Worm (Caenorhabditis elegans): ENCODE results near the gene nhr-40.

nhr-40 gene

ce11 chrX:2598833-2599279 is 5.1 kb downstream of the nhr-40 start (continued):
- TF ChIP-seq crh-2 (tag; optimal IDR thresholded peaks at IDR 0.05) (peak; percentile 66), nhr-6 (tag; optimal IDR thresholded peaks at IDR 0.05) (peak; percentile 76), lin-11 (tag; optimal IDR thresholded peaks at IDR 0.05) (peak; percentile 1)

- TF ChIP-seq mab-5 (tag; optimal IDR thresholded peaks at IDR 0.05) (peak; percentile 58), C34F6.9 (tag; optimal IDR thresholded peaks at IDR 0.05) (peak; percentile 1), F13H6.1 (tag; optimal IDR thresholded peaks at IDR 0.05) (peak; percentile 4), mbf-1 (tag; optimal IDR thresholded peaks at IDR 0.05) (no peak)
These were observed 7.4 kb downstream of the nhr-40 start for ce11 chrX:2601025-2601705.

- no peak for TF ChIP-seq peb-1 (tag; optimal IDR thresholded peaks at IDR 0.05)
- no peak for TF ChIP-seq nhr-11 (tag; optimal IDR thresholded peaks at IDR 0.05)
- peak; percentile 54 for TF ChIP-seq sma-9 (GFP tag; optimal IDR thresholded peaks at IDR 0.05)
- no peak for TF ChIP-seq sma-9 (tag; optimal IDR thresholded peaks at IDR 0.05)
- TF ChIP-seq unc-55 (GFP tag; optimal IDR thresholded peaks at IDR 0.05) = peak; percentile 90
- peak; percentile 55 for TF ChIP-seq mab-5 (tag; optimal IDR thresholded peaks at IDR 0.05)
- TF ChIP-seq nhr-12 (tag; optimal IDR thresholded peaks at IDR 0.05) = no peak
- peak; percentile 5 for TF ChIP-seq ama-1 (optimal IDR thresholded peaks at IDR 0.05)
- no peak for TF ChIP-seq nhr-21 (tag; optimal IDR thresholded peaks at IDR 0.05)
- peak; percentile 13 for TF ChIP-seq C34F6.9 (tag; optimal IDR thresholded peaks at IDR 0.05)
- no peak for TF ChIP-seq F13H6.1 (tag; optimal IDR thresholded peaks at IDR 0.05)
- peak; percentile 22 for TF ChIP-seq Y55F3AM.14 (GFP tag; optimal IDR thresholded peaks at IDR 0.05)
- no peak for TF ChIP-seq lin-39 (tag; optimal IDR thresholded peaks at IDR 0.05)
- TF ChIP-seq nhr-10 (tag; optimal IDR thresholded peaks at IDR 0.05) = no peak
- no peak for TF ChIP-seq snpc-4 (tag; optimal IDR thresholded peaks at IDR 0.05)
- no peak for TF ChIP-seq ztf-11 (tag; optimal IDR thresholded peaks at IDR 0.05)
- TF ChIP-seq mbf-1 (tag; optimal IDR thresholded peaks at IDR 0.05) = no peak
- TF ChIP-seq lsy-2 (tag; optimal IDR thresholded peaks at IDR 0.05) = peak in 1 of 2 experiments; percentile 46
These were observed 10.7 kb downstream of the nhr-40 start for ce11 chrX:2604358-2605016.

ce11 chrX:2607522-2608278 is 13.9 kb downstream of the nhr-40 start, which contains the start of gene T03G6.1:
Gene T03G6.1 (plus strand): TSS chrX:2608228.
- TF ChIP-seq sma-3 (GFP tag; optimal IDR thresholded peaks at IDR 0.05) (no peak), nhr-25 (tag; optimal IDR thresholded peaks at IDR 0.05) (no peak), R02D3.7 (tag; optimal IDR thresholded peaks at IDR 0.05) (no peak), nhr-6 (tag; optimal IDR thresholded peaks at IDR 0.05) (no peak), C34F6.9 (tag; optimal IDR thresholded peaks at IDR 0.05) (no peak), alr-1 (tag; optimal IDR thresholded peaks at IDR 0.05) (no peak), lin-11 (tag; optimal IDR thresholded peaks at IDR 0.05) (no peak)

ce11 chrX:2613077-2613476 is 19.3 kb downstream of the nhr-40 start:
- TF ChIP-seq nhr-129 (tag; optimal IDR thresholded peaks at IDR 0.05) = peak; percentile 70
- TF ChIP-seq ztf-1 (GFP tag; conservative IDR thresholded peaks at IDR 0.05) = no peak
- TF ChIP-seq lin-11 (tag; optimal IDR thresholded peaks at IDR 0.05) = peak; percentile 65
- peak; percentile 80 for TF ChIP-seq unc-55 (GFP tag; optimal IDR thresholded peaks at IDR 0.05)
- no peak for TF ChIP-seq nhr-23 (tag; optimal IDR thresholded peaks at IDR 0.05)
- peak; percentile 37 for TF ChIP-seq fos-1 (tag; optimal IDR thresholded peaks at IDR 0.05)
- no peak for TF ChIP-seq ama-1 (optimal IDR thresholded peaks at IDR 0.05)
- peak; percentile 39 for TF ChIP-seq ztf-4 (tag; optimal IDR thresholded peaks at IDR 0.05)
- TF ChIP-seq sma-9 (GFP tag; optimal IDR thresholded peaks at IDR 0.05) = peak; percentile 69
- TF ChIP-seq sma-9 (tag; optimal IDR thresholded peaks at IDR 0.05) = no peak
- TF ChIP-seq nhr-6 (tag; optimal IDR thresholded peaks at IDR 0.05) = peak; percentile 25
- no peak for TF ChIP-seq aly-2 (tag; optimal IDR thresholded peaks at IDR 0.05)
- TF ChIP-seq nhr-25 (tag; optimal IDR thresholded peaks at IDR 0.05) = peak; percentile 52
- no peak for TF ChIP-seq ceh-82 (tag; optimal IDR thresholded peaks at IDR 0.05)
- TF ChIP-seq sma-3 (GFP tag; optimal IDR thresholded peaks at IDR 0.05) = peak; percentile 77
- TF ChIP-seq skn-1 (tag; optimal IDR thresholded peaks at IDR 0.05) = no peak
- peak; percentile 25 for TF ChIP-seq zag-1 (tag; optimal IDR thresholded peaks at IDR 0.05)
- TF ChIP-seq Y55F3AM.14 (GFP tag; optimal IDR thresholded peaks at IDR 0.05) = no peak
- peak; percentile 8 for TF ChIP-seq ceh-16 (tag; optimal IDR thresholded peaks at IDR 0.05)
- no peak for TF ChIP-seq ZK546.5 (tag; optimal IDR thresholded peaks at IDR 0.05)
- TF ChIP-seq nhr-11 (tag; optimal IDR thresholded peaks at IDR 0.05) = no peak
- no peak for TF ChIP-seq snpc-4 (tag; optimal IDR thresholded peaks at IDR 0.05)
- no peak for TF ChIP-seq mbf-1 (tag; optimal IDR thresholded peaks at IDR 0.05)
- no peak for TF ChIP-seq nhr-12 (tag; optimal IDR thresholded peaks at IDR 0.05)
- no peak for TF ChIP-seq lin-39 (tag; optimal IDR thresholded peaks at IDR 0.05)
- no peak for TF ChIP-seq elt-1 (tag; optimal IDR thresholded peaks at IDR 0.05)
- peak; percentile 74 for TF ChIP-seq F13H6.1 (tag; optimal IDR thresholded peaks at IDR 0.05)
- TF ChIP-seq peb-1 (tag; optimal IDR thresholded peaks at IDR 0.05) = no peak
- peak; percentile 90 for TF ChIP-seq crh-2 (tag; optimal IDR thresholded peaks at IDR 0.05)
- TF ChIP-seq gmeb-1 (tag; optimal IDR thresholded peaks at IDR 0.05) = peak; percentile 53
- peak; percentile 36 to 51 for TF ChIP-seq lsy-2 (tag; optimal IDR thresholded peaks at IDR 0.05)
- TF ChIP-seq sem-4 (tag; optimal IDR thresholded peaks at IDR 0.05) = no peak
